Fruit fly (Drosophila melanogaster) whole organism, pupa: Measurements from ENCODE around the gene sun.

Source experiments
- CG10348 ChIP-seq: fragments of 200-800 bp; sonication (Bioruptor generic); IDR thresholded peaks from 2 replicates; pipeline ENCODE4 v1.3.6; 2022; ENCODE audit warnings: missing biosample characterization, missing genetic modification characterization
- CG12605 ChIP-seq: fragments of 200-800 bp; sonication (Bioruptor generic); IDR thresholded peaks from 2 replicates; pipeline ENCODE4 v1.3.6; 2022; ENCODE audit warnings: missing biosample characterization, missing genetic modification characterization
- CG14655 ChIP-seq: fragments of 200-800 bp; sonication (Bioruptor generic); optimal IDR thresholded peaks from 3 replicates; lab custom pipeline; 2017; ENCODE audit warnings: mild to moderate bottlenecking, missing biosample characterization, missing genetic modification reagents, missing genetic modification characterization
- CG15710 ChIP-seq: fragments of 200-800 bp; sonication (Bioruptor generic); optimal IDR thresholded peaks from 2 replicates; lab custom pipeline; 2018; ENCODE audit warnings: missing biosample characterization, mild to moderate bottlenecking, missing genetic modification characterization, moderate library complexity
- CG32121 ChIP-seq: fragments of 200-800 bp; sonication (Bioruptor generic); IDR thresholded peaks from 2 replicates; pipeline ENCODE4 v1.3.6; 2022; ENCODE audit warnings: missing biosample characterization, missing genetic modification characterization
- CG4496 ChIP-seq: fragments of 200-800 bp; sonication (Bioruptor generic); IDR thresholded peaks from 3 replicates; pipeline ENCODE4 v1.3.6; 2022; ENCODE audit warnings: missing biosample characterization, missing genetic modification characterization
- CG8301 ChIP-seq: fragments of 200-800 bp; sonication (Bioruptor generic); optimal IDR thresholded peaks from 2 replicates; lab custom pipeline; 2018; ENCODE audit warnings: missing biosample characterization, mild to moderate bottlenecking, missing genetic modification characterization
- CG9948 ChIP-seq: fragments of 200-800 bp; sonication (Bioruptor generic); optimal IDR thresholded peaks from 2 replicates; lab custom pipeline; 2018; ENCODE audit warnings: missing biosample characterization, mild to moderate bottlenecking, missing genetic modification characterization, moderate library complexity
- EcR ChIP-seq: fragments of 200-800 bp; sonication (Bioruptor generic); optimal IDR thresholded peaks from 3 replicates; lab custom pipeline; 2019; ENCODE audit warnings: missing biosample characterization, missing genetic modification characterization, mild to moderate bottlenecking, moderate library complexity, missing genetic modification reagents
- Pif1B ChIP-seq: fragments of 200-800 bp; sonication (Bioruptor generic); optimal IDR thresholded peaks from 3 replicates; lab custom pipeline; 2016; ENCODE audit warnings: missing biosample characterization, missing genetic modification characterization
- Snoo ChIP-seq: fragments of 200-800 bp; sonication (Bioruptor generic); optimal IDR thresholded peaks from 3 replicates; lab custom pipeline; 2017; ENCODE audit warnings: missing biosample characterization, mild to moderate bottlenecking, missing genetic modification characterization, inconsistent platforms
- gl ChIP-seq: fragments of 200-800 bp; sonication (Bioruptor generic); optimal IDR thresholded peaks from 2 replicates; lab custom pipeline; 2018; ENCODE audit warnings: missing biosample characterization, mild to moderate bottlenecking, missing genetic modification characterization

DNA sequence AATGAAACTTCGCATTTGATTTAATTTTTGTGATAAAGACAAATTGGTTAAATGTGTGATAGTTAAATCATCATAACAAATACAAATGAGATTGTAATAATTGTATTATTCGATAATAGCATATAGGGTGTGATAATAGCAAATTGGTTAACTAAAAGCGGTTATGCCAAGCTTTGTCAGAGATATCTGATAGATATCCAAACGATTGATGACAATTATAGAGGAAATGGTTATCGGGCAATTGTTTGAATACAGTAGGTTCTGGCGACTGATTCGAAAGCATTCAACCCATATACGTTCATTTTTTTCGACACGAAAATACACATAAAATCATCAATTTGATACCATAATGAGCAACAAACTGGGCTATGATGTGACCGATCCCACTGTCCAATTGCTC, 39.8 kb downstream of the sun start, which contains the start of gene CG8509:
- no peak for TF ChIP-seq EcR (GFP tag; lab: Kevin White, UChicago)
- no peak for TF ChIP-seq CG14655 (GFP tag; lab: Kevin White, UChicago)
- no peak for TF ChIP-seq CG32121 (GFP tag; lab: Robert Waterston, UW)
- TF ChIP-seq CG9948 = no peak
- no peak for TF ChIP-seq CG8301
- no peak for TF ChIP-seq CG12605 (GFP tag; lab: Robert Waterston, UW)
- no peak for TF ChIP-seq gl (tag; lab: Kevin White, UChicago)
- no peak for TF ChIP-seq CG10348
- TF ChIP-seq Snoo (tag; lab: Kevin White, UChicago) = no peak
- TF ChIP-seq Pif1B (GFP tag; lab: Kevin White, UChicago) = no peak
- no peak for TF ChIP-seq CG4496 (GFP tag; lab: Robert Waterston, UW)
- TF ChIP-seq CG15710 (tag; lab: Kevin White, UChicago) = no peak
